Fruit fly (Drosophila melanogaster) whole organism, embryonic: ENCODE data around the gene Ocrl.

Source experiments
- B-H1 ChIP-seq: fragments of 200-800 bp; sonication (Bioruptor generic); IDR thresholded peaks from 3 replicates; pipeline ENCODE4 v1.3.6; 2022; ENCODE audit warnings: missing biosample characterization, missing genetic modification characterization
- CG10654 ChIP-seq: fragments of 200-800 bp; sonication (Bioruptor generic); optimal IDR thresholded peaks from 2 replicates; lab custom pipeline; 2016; ENCODE audit warnings: missing biosample characterization, missing genetic modification characterization
- CG10959 ChIP-seq: fragments of 200-800 bp; sonication (Bioruptor generic); IDR thresholded peaks from 2 replicates; pipeline ENCODE4 v1.3.6; 2022; ENCODE audit warnings: missing biosample characterization, missing genetic modification characterization
- CG12155 ChIP-seq: fragments of 200-800 bp; sonication (Bioruptor generic); optimal IDR thresholded peaks from 3 replicates; lab custom pipeline; 2016; ENCODE audit warnings: missing biosample characterization, missing genetic modification characterization
- CG13894 ChIP-seq: fragments of 200-800 bp; sonication (Bioruptor generic); optimal IDR thresholded peaks from 3 replicates; lab custom pipeline; 2018; ENCODE audit warnings: missing biosample characterization, mild to moderate bottlenecking, missing genetic modification characterization, moderate library complexity
- CG1603 ChIP-seq: fragments of 200-800 bp; sonication (Bioruptor generic); optimal IDR thresholded peaks from 2 replicates; lab custom pipeline; 2019; ENCODE audit warnings: missing biosample characterization, mild to moderate bottlenecking, missing genetic modification characterization, moderate library complexity
- CG1647 ChIP-seq: fragments of 200-800 bp; sonication (Bioruptor generic); optimal IDR thresholded peaks from 3 replicates; lab custom pipeline; 2016; ENCODE audit warnings: missing biosample characterization, missing genetic modification characterization
- CG18011 ChIP-seq: fragments of 200-800 bp; sonication (Bioruptor generic); optimal IDR thresholded peaks from 2 replicates; lab custom pipeline; 2017; ENCODE audit warnings: missing biosample characterization, missing genetic modification characterization, mild to moderate bottlenecking, moderate library complexity, missing genotype
- CG2129 ChIP-seq: fragments of 200-800 bp; sonication (Bioruptor generic); IDR thresholded peaks from 2 replicates; pipeline ENCODE4 v1.3.6; 2022; ENCODE audit warnings: missing biosample characterization, missing genetic modification characterization; ENCODE audit not compliant: partially characterized antibody
- CG31441 ChIP-seq: fragments of 200-800 bp; sonication (Bioruptor generic); IDR thresholded peaks from 2 replicates; pipeline ENCODE4 v1.3.6; 2022; ENCODE audit warnings: missing biosample characterization, missing genetic modification characterization
- CG32532 ChIP-seq: fragments of 200-800 bp; sonication (Bioruptor generic); IDR thresholded peaks from 2 replicates; pipeline ENCODE4 v1.3.6; 2022; ENCODE audit warnings: missing biosample characterization, missing genetic modification characterization
- CG4820 ChIP-seq: fragments of 200-800 bp; sonication (Bioruptor generic); optimal IDR thresholded peaks from 3 replicates; lab custom pipeline; 2016; ENCODE audit warnings: missing biosample characterization, missing genetic modification characterization
- CG4854 ChIP-seq: fragments of 200-800 bp; sonication (Bioruptor generic); optimal IDR thresholded peaks from 2 replicates; lab custom pipeline; 2016; ENCODE audit warnings: missing biosample characterization, missing genetic modification characterization, inconsistent platforms
- CG6254 ChIP-seq: fragments of 200-800 bp; sonication (Bioruptor generic); optimal IDR thresholded peaks from 3 replicates; lab custom pipeline; 2017; ENCODE audit warnings: mild to moderate bottlenecking, missing biosample characterization, missing genetic modification reagents, missing genetic modification characterization
- CG7372 ChIP-seq: fragments of 200-800 bp; sonication (Bioruptor generic); IDR thresholded peaks from 2 replicates; pipeline ENCODE4 v1.3.6; 2022; ENCODE audit warnings: missing biosample characterization, missing genetic modification characterization
- CG8089 ChIP-seq: fragments of 200-800 bp; sonication (Bioruptor generic); optimal IDR thresholded peaks from 3 replicates; lab custom pipeline; 2016; ENCODE audit warnings: missing biosample characterization, missing genetic modification characterization
- CHES-1-like ChIP-seq: fragments of 200-800 bp; sonication (Bioruptor generic); optimal IDR thresholded peaks from 2 replicates; lab custom pipeline; 2016; ENCODE audit warnings: missing biosample characterization, missing genetic modification characterization
- CTCF ChIP-seq: fragments of 200-800 bp; sonication (Bioruptor generic); optimal IDR thresholded peaks from 2 replicates; lab custom pipeline; 2017; ENCODE audit warnings: missing biosample characterization, mild to moderate bottlenecking, missing genetic modification characterization, moderate library complexity
- Doc2 ChIP-seq: fragments of 200-800 bp; sonication (Bioruptor generic); IDR thresholded peaks from 2 replicates; pipeline ENCODE4 v1.3.6; 2022; ENCODE audit warnings: missing biosample characterization, missing genetic modification characterization
- HmgZ ChIP-seq: fragments of 200-800 bp; sonication (Bioruptor generic); optimal IDR thresholded peaks from 2 replicates; lab custom pipeline; 2018; ENCODE audit warnings: missing biosample characterization, mild to moderate bottlenecking, missing genetic modification characterization
- Hsf ChIP-seq: fragments of 200-800 bp; sonication (Bioruptor generic); optimal IDR thresholded peaks from 3 replicates; lab custom pipeline; 2016; ENCODE audit warnings: missing biosample characterization, missing genetic modification characterization
- Lhr ChIP-seq: fragments of 200-800 bp; sonication (Bioruptor generic); optimal IDR thresholded peaks from 3 replicates; lab custom pipeline; 2017; ENCODE audit warnings: mild to moderate bottlenecking, missing biosample characterization, missing genetic modification reagents, missing genetic modification characterization
- Lpt ChIP-seq: fragments of >200 bp; optimal IDR thresholded peaks from 2 replicates; lab custom pipeline; 2018; ENCODE audit warnings: missing biosample characterization, missing genetic modification characterization
- Meics ChIP-seq: fragments of 200-800 bp; sonication (Bioruptor generic); optimal IDR thresholded peaks from 2 replicates; lab custom pipeline; 2017; ENCODE audit warnings: missing biosample characterization, mild to moderate bottlenecking, missing genetic modification characterization
- Mrtf ChIP-seq: fragments of 200-800 bp; sonication (Bioruptor generic); IDR thresholded peaks from 3 replicates; pipeline ENCODE4 v1.3.6; 2022; ENCODE audit warnings: missing biosample characterization, missing genetic modification characterization
- aop ChIP-seq: fragments of 200-800 bp; sonication (Bioruptor generic); IDR thresholded peaks from 2 replicates; pipeline ENCODE4 v1.3.6; 2022; ENCODE audit warnings: missing biosample characterization, missing genetic modification characterization
- ase ChIP-seq: fragments of 200-800 bp; sonication (Bioruptor generic); IDR thresholded peaks from 3 replicates; pipeline ENCODE4 v1.3.6; 2022; ENCODE audit warnings: missing biosample characterization, missing genetic modification characterization
- chif ChIP-seq, 2 experiments: fragments of 200-800 bp; sonication (Bioruptor generic); optimal IDR thresholded peaks; 3 replicates each; lab custom pipeline; 2016; ENCODE audit warnings: missing biosample characterization in 2 of 2, missing genetic modification characterization in 2 of 2
- cwo ChIP-seq: fragments of 200-800 bp; sonication (Bioruptor generic); optimal IDR thresholded peaks from 3 replicates; lab custom pipeline; 2017; ENCODE audit warnings: missing biosample characterization, missing genetic modification characterization, mild to moderate bottlenecking, moderate library complexity, missing genetic modification reagents
- dm ChIP-seq: fragments of 200-800 bp; sonication (Bioruptor generic); optimal IDR thresholded peaks from 3 replicates; lab custom pipeline; 2016; ENCODE audit warnings: missing biosample characterization, missing genetic modification characterization
- fd102C ChIP-seq: fragments of 200-800 bp; sonication (Bioruptor generic); optimal IDR thresholded peaks from 2 replicates; lab custom pipeline; 2018; ENCODE audit warnings: missing biosample characterization, mild to moderate bottlenecking, missing genetic modification characterization, moderate library complexity
- gfzf ChIP-seq: fragments of 200-800 bp; sonication (Bioruptor generic); optimal IDR thresholded peaks from 2 replicates; lab custom pipeline; 2016; ENCODE audit warnings: missing biosample characterization, mild to moderate bottlenecking, missing genetic modification characterization, moderate library complexity
- ind ChIP-seq: fragments of 200-800 bp; sonication (Bioruptor generic); optimal IDR thresholded peaks from 3 replicates; lab custom pipeline; 2016; ENCODE audit warnings: missing biosample characterization, missing genetic modification characterization
- ken ChIP-seq: fragments of 200-800 bp; sonication (Bioruptor generic); IDR thresholded peaks from 3 replicates; pipeline ENCODE4 v1.3.6; 2022; ENCODE audit warnings: missing biosample characterization, missing genetic modification characterization
- lov ChIP-seq, 2 experiments: fragments of 200-800 bp in 1 of 2; fragments of >200 bp in 1 of 2; sonication (Bioruptor generic) in 1 of 2; IDR thresholded peaks in 1 of 2; optimal IDR thresholded peaks in 1 of 2; 2 replicates in 1 of 2; 3 replicates in 1 of 2; pipeline versions ENCODE4 v1.3.6 to Lab custom; 2017 to 2022; ENCODE audit warnings: missing biosample characterization in 1 of 2, missing genetic modification characterization in 1 of 2
- mirr ChIP-seq: fragments of 200-800 bp; sonication (Bioruptor generic); optimal IDR thresholded peaks from 3 replicates; lab custom pipeline; 2018; ENCODE audit warnings: missing biosample characterization, mild to moderate bottlenecking, missing genetic modification characterization
- nau ChIP-seq: fragments of 200-800 bp; sonication (Bioruptor generic); optimal IDR thresholded peaks from 3 replicates; lab custom pipeline; 2017; ENCODE audit warnings: missing biosample characterization, mild to moderate bottlenecking, missing genetic modification characterization, missing genetic modification reagents
- nerfin-1 ChIP-seq: fragments of 200-800 bp; sonication (Bioruptor generic); optimal IDR thresholded peaks from 3 replicates; lab custom pipeline; 2019; ENCODE audit warnings: missing biosample characterization, mild to moderate bottlenecking, missing genetic modification characterization, moderate library complexity
- pita ChIP-seq: fragments of 200-800 bp; sonication (Bioruptor generic); optimal IDR thresholded peaks from 2 replicates; lab custom pipeline; 2017; ENCODE audit warnings: missing biosample characterization, mild to moderate bottlenecking, missing genetic modification characterization
- sima ChIP-seq: fragments of 200-800 bp; sonication (Bioruptor generic); optimal IDR thresholded peaks from 2 replicates; lab custom pipeline; 2016; ENCODE audit warnings: missing biosample characterization, missing genetic modification characterization
- sisA ChIP-seq: fragments of 200-800 bp; sonication (Bioruptor generic); IDR thresholded peaks from 2 replicates; pipeline ENCODE4 v1.3.6; 2022; ENCODE audit warnings: missing biosample characterization, missing genetic modification characterization
- so ChIP-seq: fragments of 200-800 bp; sonication (Bioruptor generic); IDR thresholded peaks from 3 replicates; pipeline ENCODE4 v1.3.6; 2022; ENCODE audit warnings: missing biosample characterization, missing genetic modification characterization
- tap ChIP-seq: fragments of 200-800 bp; optimal IDR thresholded peaks from 3 replicates; lab custom pipeline; 2019; ENCODE audit warnings: missing biosample characterization, mild to moderate bottlenecking, missing genetic modification characterization, moderate library complexity
- twi ChIP-seq: fragments of 200-800 bp; optimal IDR thresholded peaks from 2 replicates; lab custom pipeline; 2019; ENCODE audit warnings: missing biosample characterization, mild to moderate bottlenecking, missing genetic modification characterization, moderate library complexity
- wek ChIP-seq: fragments of 200-800 bp; sonication (Bioruptor generic); optimal IDR thresholded peaks from 3 replicates; lab custom pipeline; 2018; ENCODE audit warnings: missing biosample characterization, mild to moderate bottlenecking, missing genetic modification characterization, moderate library complexity
- wor ChIP-seq: fragments of 200-800 bp; sonication (Bioruptor generic); IDR thresholded peaks from 2 replicates; pipeline ENCODE4 v1.3.6; 2022; ENCODE audit warnings: missing biosample characterization, missing genetic modification characterization
- z ChIP-seq: fragments of 200-800 bp; sonication (Bioruptor generic); IDR thresholded peaks from 3 replicates; pipeline ENCODE4 v1.3.6; 2022; ENCODE audit warnings: missing biosample characterization, missing genetic modification characterization
- zfh1 ChIP-seq: fragments of 200-800 bp; sonication (Bioruptor generic); IDR thresholded peaks from 3 replicates; pipeline ENCODE4 v1.3.6; 2022; ENCODE audit warnings: missing biosample characterization, missing genetic modification characterization

The Ocrl gene

dm6 chrX:1927473-1928306 lies 4.9 kb downstream of the Ocrl start, which contains the start of gene CG11596 (continued):
- TF ChIP-seq cwo (GFP tag; lab: Kevin White, UChicago) (peak; percentile 61), aop (GFP tag; lab: Robert Waterston, UW) (no peak), CG1603 (tag; lab: Kevin White, UChicago) (peak; percentile 43), so (0 out of 3 replicates have a peak, but pooled peaks have one; percentile 47), CTCF (GFP tag; lab: Kevin White, UChicago) (peak; percentile 9), mirr (GFP tag; lab: Kevin White, UChicago) (peak; percentile 28), HmgZ (tag; lab: Kevin White, UChicago) (no peak), dm (GFP tag; lab: Kevin White, UChicago) (peak; percentile 46), CG1647 (GFP tag; lab: Kevin White, UChicago) (no peak), CG8089 (no peak), CG13894 (tag; lab: Kevin White, UChicago) (no peak), CG12155 (GFP tag; lab: Kevin White, UChicago) (no peak), Hsf (GFP tag; lab: Kevin White, UChicago) (peak; percentile 4), Meics (GFP tag; lab: Kevin White, UChicago) (no peak), ase (no peak), CG7372 (GFP tag; lab: Robert Waterston, UW) (no peak), CG4854 (GFP tag; lab: Kevin White, UChicago) (no peak)

dm6 chrX:1940020-1940419 lies 17.2 kb downstream of the Ocrl start, which contains the start of the genes CG3857 and CG3587:
Gene CG3857, minus strand, starts transcription at chrX:1940040.
Gene CG3587, plus strand, starts transcription at chrX:1940307.
- TF ChIP-seq pita (no peak), B-H1 (GFP tag; lab: Robert Waterston, UW) (no peak), fd102C (GFP tag; lab: Kevin White, UChicago) (peak; percentile 35), HmgZ (tag; lab: Kevin White, UChicago) (peak; percentile 78), CG31441 (GFP tag; lab: Robert Waterston, UW) (peak; percentile 57; the same call in 1 of the 2 replicates), CG10959 (GFP tag; lab: Robert Waterston, UW) (0 out of 2 replicates have a peak, but pooled peaks have one; percentile 16), CG4820 (GFP tag; lab: Kevin White, UChicago) (peak; percentile 70), nau (GFP tag; lab: Kevin White, UChicago) (no peak), Mrtf (GFP tag; lab: Robert Waterston, UW) (no peak), lov (optimal IDR thresholded peaks at IDR 0.05; lab: Kevin White, UChicago) (no peak), lov (GFP tag; IDR thresholded peaks at IDR 0.05; lab: Robert Waterston, UW) (0 out of 3 replicates have a peak, but pooled peaks have one; percentile 43), CG10654 (GFP tag; lab: Kevin White, UChicago) (peak; percentile 58), CG32532 (GFP tag; lab: Robert Waterston, UW) (peak; percentile 53), z (0 out of 3 replicates have a peak, but pooled peaks have one; percentile 9), ind (GFP tag; lab: Kevin White, UChicago) (peak; percentile 73), Lhr (GFP tag; lab: Kevin White, UChicago) (peak; percentile 25), chif (GFP tag; optimal IDR thresholded peaks at IDR 0.05; lab: Kevin White, UChicago) (peak; percentile 76 to 78), Doc2 (no peak), CG6254 (GFP tag; lab: Kevin White, UChicago) (no peak), zfh1 (peak; percentile 77), wor (GFP tag; lab: Robert Waterston, UW) (peak; percentile 60), ken (GFP tag; lab: Robert Waterston, UW) (peak; percentile 70), Lpt (GFP tag; lab: Kevin White, UChicago) (no peak), CG18011 (peak; percentile 58), sisA (GFP tag; lab: Robert Waterston, UW) (peak; percentile 66), wek (no peak), tap (tag; lab: Kevin White, UChicago) (no peak), twi (tag; lab: Kevin White, UChicago) (peak; percentile 38), sima (no peak), dm (GFP tag; lab: Kevin White, UChicago) (peak; percentile 88), nerfin-1 (tag; lab: Kevin White, UChicago) (peak; percentile 52), CHES-1-like (GFP tag; lab: Kevin White, UChicago) (peak; percentile 88), CG2129 (GFP tag; lab: Robert Waterston, UW) (no peak), gfzf (GFP tag; lab: Kevin White, UChicago) (peak; percentile 21)
